Worm (Caenorhabditis elegans) whole organism, young adult: ENCODE results near the gene T01C1.4.

Experiments
- B0261.1 ChIP-seq: sonication (generic microtip); optimal IDR thresholded peaks from 2 replicates; lab custom pipeline; 2016; ENCODE audit warnings: mild to moderate bottlenecking, missing genetic modification characterization, moderate library complexity, missing compliant biosample characterization
- F37B4.10 ChIP-seq: fragments of 200-800 bp; sonication (Bioruptor generic); IDR thresholded peaks from 2 replicates; pipeline ENCODE4 v1.3.6; 2022; ENCODE audit warnings: missing genetic modification characterization, missing compliant biosample characterization
- F57C9.4 ChIP-seq: sonication (generic microtip); optimal IDR thresholded peaks from 2 replicates; lab custom pipeline; 2017; ENCODE audit warnings: mild to moderate bottlenecking, missing genetic modification characterization, missing compliant biosample characterization
- T07F8.4 ChIP-seq: sonication (generic microtip); optimal IDR thresholded peaks from 2 replicates; lab custom pipeline; 2016; ENCODE audit warnings: mild to moderate bottlenecking, missing genetic modification characterization, moderate library complexity, missing compliant biosample characterization
- Y53F4B.3 ChIP-seq: fragments of 200-800 bp; sonication (Bioruptor generic); IDR thresholded peaks from 2 replicates; pipeline ENCODE4 v1.3.6; 2022; ENCODE audit warnings: missing genetic modification reagents, missing genetic modification characterization, missing compliant biosample characterization
- Y56A3A.18 ChIP-seq: fragments of 200-800 bp; sonication (Bioruptor generic); IDR thresholded peaks from 2 replicates; pipeline ENCODE4 v1.3.6; 2022; ENCODE audit warnings: missing genetic modification reagents, missing genetic modification characterization, missing compliant biosample characterization
- Y95B8A.8 ChIP-seq: fragments of 200-800 bp; sonication (Bioruptor generic); IDR thresholded peaks from 2 replicates; pipeline ENCODE4 v1.3.6; 2022; ENCODE audit warnings: missing genetic modification reagents, missing genetic modification characterization, missing compliant biosample characterization
- ZK185.1 ChIP-seq: sonication (generic microtip); optimal IDR thresholded peaks from 2 replicates; lab custom pipeline; 2016; ENCODE audit warnings: mild to moderate bottlenecking, missing genetic modification characterization, missing compliant biosample characterization; ENCODE audit not compliant: poor library complexity, severe bottlenecking
- aptf-2 ChIP-seq: fragments of 200-800 bp; sonication (Bioruptor generic); conservative IDR thresholded peaks from 2 replicates; pipeline ENCODE4 v1.3.6; 2022; ENCODE audit warnings: missing genetic modification reagents, missing genetic modification characterization, missing compliant biosample characterization
- aptf-3 ChIP-seq: fragments of 200-800 bp; sonication (Bioruptor generic); IDR thresholded peaks from 2 replicates; pipeline ENCODE4 v1.3.6; 2022; ENCODE audit warnings: missing genetic modification characterization, missing compliant biosample characterization
- bed-2 ChIP-seq: fragments of 200-800 bp; sonication (Bioruptor generic); IDR thresholded peaks from 2 replicates; pipeline ENCODE4 v1.3.6; 2022; ENCODE audit warnings: missing genetic modification reagents, missing genetic modification characterization, missing compliant biosample characterization
- ceh-40 ChIP-seq: fragments of 200-800 bp; sonication (Bioruptor generic); IDR thresholded peaks from 2 replicates; pipeline ENCODE4 v1.3.6; 2022; ENCODE audit warnings: missing genetic modification characterization, missing compliant biosample characterization
- ceh-79 ChIP-seq: sonication (generic microtip); optimal IDR thresholded peaks from 2 replicates; lab custom pipeline; 2017; ENCODE audit warnings: mild to moderate bottlenecking, missing genetic modification characterization, missing compliant biosample characterization
- dpff-1 ChIP-seq: sonication (generic microtip); optimal IDR thresholded peaks from 2 replicates; lab custom pipeline; 2017; ENCODE audit warnings: mild to moderate bottlenecking, missing genetic modification characterization, missing compliant biosample characterization
- dpl-1 ChIP-seq: fragments of 150-350 bp; optimal IDR thresholded peaks from 2 replicates; lab custom pipeline; 2014; ENCODE audit warnings: missing biosample characterization, missing genetic modification reagents, missing genetic modification characterization
- efl-1 ChIP-seq: fragments of 150-350 bp; optimal IDR thresholded peaks from 2 replicates; lab custom pipeline; 2014; ENCODE audit warnings: missing biosample characterization, missing genetic modification reagents, missing genetic modification characterization
- fkh-3 ChIP-seq: sonication (generic microtip); optimal IDR thresholded peaks from 2 replicates; lab custom pipeline; 2016; ENCODE audit warnings: mild to moderate bottlenecking, missing genetic modification characterization, missing compliant biosample characterization
- gei-17 ChIP-seq: fragments of 200-800 bp; sonication (Bioruptor generic); optimal IDR thresholded peaks from 2 replicates; lab custom pipeline; 2018; ENCODE audit warnings: mild to moderate bottlenecking, missing genetic modification characterization, missing compliant biosample characterization
- hlh-12 ChIP-seq: sonication (generic microtip); optimal IDR thresholded peaks from 2 replicates; lab custom pipeline; 2016; ENCODE audit warnings: missing genetic modification characterization, missing compliant biosample characterization
- hlh-26 ChIP-seq: fragments of 200-800 bp; sonication (Bioruptor generic); conservative IDR thresholded peaks from 2 replicates; pipeline ENCODE4 v1.3.6; 2022; ENCODE audit warnings: missing genetic modification reagents, missing genetic modification characterization, missing compliant biosample characterization
- hmg-20 ChIP-seq: fragments of 200-800 bp; sonication (Bioruptor generic); IDR thresholded peaks from 2 replicates; pipeline ENCODE4 v1.3.6; 2022; ENCODE audit warnings: missing genetic modification reagents, missing genetic modification characterization, missing compliant biosample characterization
- hrde-1 ChIP-seq: sonication (generic microtip); optimal IDR thresholded peaks from 2 replicates; lab custom pipeline; 2016; ENCODE audit warnings: missing genetic modification characterization, mild to moderate bottlenecking, missing compliant biosample characterization, moderate library complexity, missing genotype, missing genetic modification reagents, borderline replicate concordance
- hsf-1 ChIP-seq: fragments of 200-800 bp; sonication (Bioruptor generic); IDR thresholded peaks from 2 replicates; pipeline ENCODE4 v1.3.6; 2022; ENCODE audit warnings: missing genetic modification reagents, missing genetic modification characterization, missing compliant biosample characterization
- lag-1 ChIP-seq: fragments of 200-800 bp; sonication (Bioruptor generic); IDR thresholded peaks from 2 replicates; pipeline ENCODE4 v1.3.6; 2022; ENCODE audit warnings: missing genetic modification reagents, missing genetic modification characterization, missing compliant biosample characterization
- let-526 ChIP-seq: fragments of 200-800 bp; sonication (Bioruptor generic); IDR thresholded peaks from 2 replicates; pipeline ENCODE4 v1.3.6; 2022; ENCODE audit warnings: missing genetic modification reagents, missing genetic modification characterization, missing compliant biosample characterization
- let-607 ChIP-seq, 2 experiments: fragments of 200-800 bp in 1 of 2; sonication (Bioruptor generic) in 1 of 2; sonication (generic microtip) in 1 of 2; optimal IDR thresholded peaks; 2 replicates each; lab custom pipeline; 2016 to 2018; ENCODE audit warnings: mild to moderate bottlenecking in 2 of 2, missing compliant biosample characterization in 2 of 2, missing genetic modification characterization in 2 of 2, moderate library complexity in 2 of 2, missing genotype in 1 of 2
- lin-26 ChIP-seq: fragments of 200-800 bp; sonication (Bioruptor generic); IDR thresholded peaks from 2 replicates; pipeline ENCODE4 v1.3.6; 2022; ENCODE audit warnings: missing genetic modification reagents, missing genetic modification characterization, missing compliant biosample characterization
- lin-35 ChIP-seq, 3 experiments: fragments of 150-350 bp in 2 of 3; sonication (generic microtip) in 1 of 3; optimal IDR thresholded peaks; 2 replicates each; lab custom pipeline; 2014 to 2018; ENCODE audit warnings: missing biosample characterization in 3 of 3, missing genetic modification characterization in 3 of 3, missing genetic modification reagents in 3 of 3
- madf-10 ChIP-seq: sonication (generic microtip); optimal IDR thresholded peaks from 2 replicates; lab custom pipeline; 2016; ENCODE audit warnings: mild to moderate bottlenecking, missing genetic modification characterization, missing compliant biosample characterization
- madf-3 ChIP-seq: fragments of 200-800 bp; sonication (Bioruptor generic); IDR thresholded peaks from 2 replicates; pipeline ENCODE4 v1.3.6; 2022; ENCODE audit warnings: missing genetic modification reagents, missing genetic modification characterization, missing compliant biosample characterization
- mcd-1 ChIP-seq: fragments of 200-800 bp; sonication (Bioruptor generic); IDR thresholded peaks from 2 replicates; pipeline ENCODE4 v1.3.6; 2022; ENCODE audit warnings: missing genetic modification reagents, missing genetic modification characterization, missing compliant biosample characterization
- nfya-1 ChIP-seq: sonication (generic microtip); optimal IDR thresholded peaks from 2 replicates; lab custom pipeline; 2017; ENCODE audit warnings: antibody characterized with exemption, missing compliant biosample characterization, missing genetic modification characterization, borderline replicate concordance; ENCODE audit not compliant: insufficient read depth
- nfya-2 ChIP-seq: fragments of 200-800 bp; sonication (Bioruptor generic); IDR thresholded peaks from 2 replicates; pipeline ENCODE4 v1.3.6; 2022; ENCODE audit warnings: missing genetic modification reagents, missing genetic modification characterization, missing compliant biosample characterization
- nfyb-1 ChIP-seq: fragments of 200-800 bp; sonication (Bioruptor generic); IDR thresholded peaks from 2 replicates; pipeline ENCODE4 v1.3.6; 2022; ENCODE audit warnings: missing genetic modification reagents, missing genetic modification characterization, missing compliant biosample characterization
- nhr-90 ChIP-seq: sonication (generic microtip); optimal IDR thresholded peaks from 2 replicates; lab custom pipeline; 2016; ENCODE audit warnings: missing genotype, mild to moderate bottlenecking, missing genetic modification characterization, missing compliant biosample characterization
- pha-4 ChIP-seq: fragments of 150-350 bp; sonication (generic microtip); optimal IDR thresholded peaks from 2 replicates; lab custom pipeline; 2014; ENCODE audit warnings: missing biosample characterization, missing genetic modification reagents, missing genetic modification characterization
- rcor-1 ChIP-seq: fragments of 200-800 bp; sonication (Bioruptor generic); IDR thresholded peaks from 2 replicates; pipeline ENCODE4 v1.3.6; 2022; ENCODE audit warnings: missing genetic modification reagents, missing genetic modification characterization, missing compliant biosample characterization
- rec-8 ChIP-seq, 2 experiments: sonication (generic microtip); optimal IDR thresholded peaks; 2 replicates each; lab custom pipeline; 2016; ENCODE audit warnings: mild to moderate bottlenecking in 2 of 2, missing genetic modification characterization in 2 of 2, missing genetic modification reagents in 2 of 2, missing genotype in 2 of 2, missing biosample characterization in 1 of 2, missing compliant biosample characterization in 1 of 2, moderate library complexity in 1 of 2
- snpc-4 ChIP-seq, 5 experiments: fragments of 150-350 bp in 1 of 5; sonication (generic microtip) in 4 of 5; optimal IDR thresholded peaks; 2 replicates each; lab custom pipeline; 2014 to 2018; ENCODE audit warnings: missing genetic modification characterization in 5 of 5, missing biosample characterization in 3 of 5, antibody characterized with exemption in 2 of 5, mild to moderate bottlenecking in 2 of 5, missing compliant biosample characterization in 2 of 5, missing genotype in 2 of 5, moderate library complexity in 2 of 5, missing genetic modification reagents in 1 of 5
- sptf-2 ChIP-seq: fragments of 200-800 bp; sonication (Bioruptor generic); optimal IDR thresholded peaks from 2 replicates; lab custom pipeline; 2018; ENCODE audit warnings: mild to moderate bottlenecking, missing genetic modification characterization, missing compliant biosample characterization
- tlf-1 ChIP-seq: fragments of 200-800 bp; sonication (Bioruptor generic); optimal IDR thresholded peaks from 2 replicates; lab custom pipeline; 2018; ENCODE audit warnings: mild to moderate bottlenecking, missing genetic modification characterization, missing compliant biosample characterization
- zfh-2 ChIP-seq: fragments of 200-800 bp; sonication (Bioruptor generic); conservative IDR thresholded peaks from 2 replicates; pipeline ENCODE4 v1.3.6; 2022; ENCODE audit warnings: missing genetic modification reagents, missing genetic modification characterization, missing compliant biosample characterization
- ztf-18 ChIP-seq: sonication (generic microtip); optimal IDR thresholded peaks from 2 replicates; lab custom pipeline; 2016; ENCODE audit warnings: missing genotype, mild to moderate bottlenecking, missing genetic modification characterization, missing compliant biosample characterization
- ztf-22 ChIP-seq: fragments of 200-800 bp; sonication (Bioruptor generic); optimal IDR thresholded peaks from 2 replicates; lab custom pipeline; 2018; ENCODE audit warnings: mild to moderate bottlenecking, missing genetic modification characterization, moderate library complexity, missing compliant biosample characterization
- ztf-26 ChIP-seq: sonication (generic microtip); optimal IDR thresholded peaks from 2 replicates; lab custom pipeline; 2017; ENCODE audit warnings: missing genetic modification characterization, missing compliant biosample characterization
- ztf-28 ChIP-seq: fragments of 200-800 bp; sonication (Bioruptor generic); IDR thresholded peaks from 2 replicates; pipeline ENCODE4 v1.3.6; 2022; ENCODE audit warnings: missing genetic modification reagents, missing genetic modification characterization, missing compliant biosample characterization
- ztf-6 ChIP-seq: fragments of 200-800 bp; sonication (Bioruptor generic); IDR thresholded peaks from 2 replicates; pipeline ENCODE4 v1.3.6; 2022; ENCODE audit warnings: missing genetic modification reagents, missing genetic modification characterization, missing compliant biosample characterization

T01C1.4 gene

DNA sequence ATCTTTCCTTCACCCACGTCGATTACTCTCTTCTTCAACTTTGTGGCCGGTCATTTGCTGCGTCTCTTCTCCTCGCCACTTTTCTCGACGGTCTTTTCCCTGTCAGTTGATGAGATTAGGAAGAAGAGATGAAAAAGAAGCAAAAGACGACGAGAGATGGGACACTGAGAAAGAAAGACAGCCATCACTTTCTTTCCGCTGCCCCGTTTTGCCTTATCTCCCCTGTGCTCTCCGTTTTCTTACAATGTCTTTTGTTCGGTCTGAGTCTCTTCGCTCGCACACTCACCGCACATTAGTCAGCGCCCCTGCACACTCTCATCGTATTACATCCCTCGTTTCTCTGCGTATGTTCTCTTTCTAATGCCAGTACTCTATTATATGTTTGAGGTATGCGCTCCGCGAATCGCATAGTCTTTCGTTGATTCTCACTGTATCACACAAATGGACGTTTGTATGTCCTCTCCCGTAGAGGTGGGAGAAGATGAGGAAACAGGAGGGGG, 49.3 kb upstream of the T01C1.4 start (continued):
- TF ChIP-seq nfya-2: no peak
- TF ChIP-seq zfh-2 (GFP tag; lab: Robert Waterston, UW): peak; percentile 27; the same call in 1 of the 2 replicates
- no peak for TF ChIP-seq sptf-2
- TF ChIP-seq hmg-20 (GFP tag; lab: Robert Waterston, UW): peak; percentile 68; the same call in 1 of the 2 replicates
- TF ChIP-seq dpl-1: no peak
- no peak for TF ChIP-seq dpff-1 (tag; lab: Kevin White, UChicago)
- TF ChIP-seq lag-1 (GFP tag; lab: Robert Waterston, UW): no peak
- TF ChIP-seq let-526 (GFP tag; lab: Robert Waterston, UW): 0 out of 2 replicates have a peak, but pooled peaks have one; percentile 36
- no peak for TF ChIP-seq hlh-26
- TF ChIP-seq gei-17 (GFP tag; lab: Kevin White, UChicago): peak; percentile 80
- TF ChIP-seq ztf-6 (GFP tag; lab: Robert Waterston, UW): no peak
- no peak for TF ChIP-seq Y53F4B.3
- TF ChIP-seq ZK185.1 (tag; lab: Kevin White, UChicago): peak; percentile 82
- TF ChIP-seq ztf-26: peak; percentile 85
- peak; percentile 85; the same call in 1 of the 2 replicates for TF ChIP-seq nfyb-1 (GFP tag; lab: Robert Waterston, UW)
- peak; percentile 64 for TF ChIP-seq tlf-1 (GFP tag; lab: Kevin White, UChicago)
- TF ChIP-seq aptf-3: no peak
- no peak for TF ChIP-seq hlh-12
- peak; percentile 51 to 83 for TF ChIP-seq let-607 (tag; optimal IDR thresholded peaks at IDR 0.05; lab: Kevin White, UChicago)
- peak in 1 of 2 experiments; percentile 6 for TF ChIP-seq rec-8 (tag; optimal IDR thresholded peaks at IDR 0.05; lab: Kevin White, UChicago)
- peak; percentile 9 for TF ChIP-seq B0261.1 (tag; lab: Kevin White, UChicago)
- TF ChIP-seq Y56A3A.18 (GFP tag; lab: Robert Waterston, UW): 0 out of 2 replicates have a peak, but pooled peaks have one; percentile 37
- TF ChIP-seq aptf-2 (GFP tag; lab: Robert Waterston, UW): no peak
- TF ChIP-seq lin-35 (GFP tag; optimal IDR thresholded peaks at IDR 0.05; lab: Kevin White, UChicago): peak in 1 of 3 experiments; percentile 78
- TF ChIP-seq ceh-40 (GFP tag; lab: Robert Waterston, UW): no peak
- no peak for TF ChIP-seq hsf-1 (GFP tag; lab: Robert Waterston, UW)
- peak; percentile 82 for TF ChIP-seq madf-10 (tag; lab: Kevin White, UChicago)
- TF ChIP-seq lin-26 (GFP tag; lab: Robert Waterston, UW): peak; percentile 61
- TF ChIP-seq T07F8.4 (tag; lab: Kevin White, UChicago): peak; percentile 20
- TF ChIP-seq ztf-22: peak; percentile 87
- TF ChIP-seq nfya-1: no peak
- peak; percentile 40 for TF ChIP-seq ztf-18 (tag; lab: Kevin White, UChicago)
- TF ChIP-seq F57C9.4 (tag; lab: Kevin White, UChicago): no peak
- peak; percentile 66; the same call in 1 of the 2 replicates for TF ChIP-seq rcor-1 (GFP tag; lab: Robert Waterston, UW)
- no peak for TF ChIP-seq ztf-28 (GFP tag; lab: Robert Waterston, UW)
- no peak for TF ChIP-seq fkh-3 (tag; lab: Kevin White, UChicago)
- TF ChIP-seq madf-3 (GFP tag; lab: Robert Waterston, UW): 0 out of 2 replicates have a peak, but pooled peaks have one; percentile 48
- TF ChIP-seq bed-2 (GFP tag; lab: Robert Waterston, UW): no peak
- TF ChIP-seq F37B4.10 (GFP tag; lab: Robert Waterston, UW): no peak
- TF ChIP-seq ceh-79: no peak
- TF ChIP-seq Y95B8A.8 (GFP tag; lab: Robert Waterston, UW): peak; percentile 62; the same call in 1 of the 2 replicates
- TF ChIP-seq nhr-90: peak; percentile 61
- no peak for TF ChIP-seq efl-1
- TF ChIP-seq mcd-1 (GFP tag; lab: Robert Waterston, UW): peak; percentile 68
- TF ChIP-seq snpc-4 (GFP tag; optimal IDR thresholded peaks at IDR 0.05; lab: Kevin White, UChicago): no peak
- TF ChIP-seq snpc-4 (tag; optimal IDR thresholded peaks at IDR 0.05; lab: Kevin White, UChicago): peak in 3 of 4 experiments; percentile 50 to 78 (median 64)
- TF ChIP-seq pha-4 (tag; lab: Kevin White, UChicago): peak; percentile 58
- no peak for TF ChIP-seq hrde-1
